Worm (Caenorhabditis elegans) whole organism, late embryonic: Measurements from ENCODE around the gene fbxl-4.

ENCODE experiments used
- ceh-18 ChIP-seq: sonication (generic microtip); optimal IDR thresholded peaks from 2 replicates; lab custom pipeline; 2016; ENCODE audit warnings: missing genetic modification characterization, missing compliant biosample characterization
- fkh-10 ChIP-seq: fragments of 150-350 bp; optimal IDR thresholded peaks from 2 replicates; lab custom pipeline; 2014; ENCODE audit warnings: missing biosample characterization, missing genetic modification reagents, missing genetic modification characterization
- hlh-6 ChIP-seq: sonication (generic microtip); optimal IDR thresholded peaks from 2 replicates; lab custom pipeline; 2016; ENCODE audit warnings: missing genotype, missing genetic modification characterization, missing compliant biosample characterization
- nfya-1 ChIP-seq: sonication (generic microtip); optimal IDR thresholded peaks from 2 replicates; lab custom pipeline; 2017; ENCODE audit warnings: missing genetic modification characterization, mild to moderate bottlenecking, missing compliant biosample characterization, antibody characterized with exemption, moderate library complexity
- pag-3 ChIP-seq: sonication (generic microtip); optimal IDR thresholded peaks from 2 replicates; lab custom pipeline; 2016; ENCODE audit warnings: missing compliant biosample characterization, missing genetic modification characterization, borderline replicate concordance

ce11 chrX:6638985-6639573 lies 50.5 kb downstream of the fbxl-4 start:
- no peak for TF ChIP-seq hlh-6 (tag; lab: Kevin White, UChicago)
- no peak for TF ChIP-seq pag-3 (tag; lab: Kevin White, UChicago)
- TF ChIP-seq nfya-1 (tag; lab: Kevin White, UChicago), result no peak
- TF ChIP-seq ceh-18, result no peak
- no peak for TF ChIP-seq fkh-10 (GFP tag; lab: Kevin White, UChicago)
